Worm (Caenorhabditis elegans): ENCODE results near the gene Y34B4A.7.
A peak's percentile ranks its signal among the peaks of the same experiment; 100 is the strongest.

Gene Y34B4A.7

DNA sequence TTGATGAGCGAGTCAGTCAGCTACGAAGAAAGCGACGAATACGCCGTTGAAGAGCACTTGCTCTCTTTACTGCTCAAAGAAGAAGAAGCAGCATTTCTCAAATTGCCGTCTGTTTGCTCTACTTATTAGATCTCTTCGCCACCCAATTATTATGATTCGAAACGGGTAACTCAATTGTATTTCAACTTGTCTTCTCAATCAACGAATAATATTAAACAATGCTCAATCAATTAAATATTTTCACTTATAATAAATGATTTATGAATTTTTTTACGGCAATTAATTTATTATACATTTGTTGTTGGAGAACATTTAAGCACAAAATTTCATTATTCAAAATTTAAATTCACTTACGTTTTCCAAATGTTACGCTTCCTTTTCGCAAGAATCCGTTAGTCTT, 34.1 kb downstream of the Y34B4A.7 start:
- TF ChIP-seq med-1 (GFP tag; optimal IDR thresholded peaks at IDR 0.05; ENCODE audit: insufficient read depth): no peak
- no peak for TF ChIP-seq T22C8.4 (GFP tag; IDR thresholded peaks at IDR 0.05)
- TF ChIP-seq ztf-29 (GFP tag; IDR thresholded peaks at IDR 0.05): no peak
- no peak for TF ChIP-seq tab-1 (GFP tag; IDR thresholded peaks at IDR 0.05)
- TF ChIP-seq klf-2 (GFP tag; conservative IDR thresholded peaks at IDR 0.05): no peak
- TF ChIP-seq flt-1 (GFP tag; IDR thresholded peaks at IDR 0.05): no peak
- no peak for TF ChIP-seq ref-1 (GFP tag; conservative IDR thresholded peaks at IDR 0.05)
- TF ChIP-seq cog-1 (tag; optimal IDR thresholded peaks at IDR 0.05): no peak
- no peak for TF ChIP-seq ztf-23 (GFP tag; IDR thresholded peaks at IDR 0.05)

DNA sequence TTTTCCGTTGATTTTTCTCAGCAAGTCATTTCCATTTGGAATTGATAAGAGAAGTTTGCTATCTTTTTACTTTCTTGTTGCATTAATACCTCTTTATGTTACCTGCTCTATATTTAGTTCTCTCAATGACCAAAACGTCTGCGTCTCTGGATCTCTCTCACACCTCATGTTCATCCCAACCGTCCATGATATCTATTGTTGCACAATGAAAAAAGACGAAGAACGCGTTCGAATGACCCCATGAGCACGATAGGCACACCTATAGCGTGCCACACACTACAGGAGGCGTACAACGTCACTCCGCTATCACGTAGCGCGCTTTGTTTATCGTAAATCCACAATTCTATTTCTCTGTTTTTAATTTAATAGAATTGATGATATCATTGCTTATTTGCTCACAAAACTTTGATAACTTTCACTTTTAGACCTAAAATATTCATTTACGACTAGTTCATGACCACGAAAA, 35.1 kb downstream of the Y34B4A.7 start, which contains the start of gene Y34B4A.2:
Gene Y34B4A.2 (plus strand): TSS at position 328 of the 466 bp plus-strand sequence.
- no peak for TF ChIP-seq T22C8.4 (GFP tag; IDR thresholded peaks at IDR 0.05)
- no peak for TF ChIP-seq ztf-29 (GFP tag; IDR thresholded peaks at IDR 0.05)
- TF ChIP-seq flt-1 (GFP tag; IDR thresholded peaks at IDR 0.05): 0 out of 2 replicates have a peak, but pooled peaks have one; percentile 37
- TF ChIP-seq ztf-23 (GFP tag; IDR thresholded peaks at IDR 0.05): no peak
- TF ChIP-seq med-1 (GFP tag; optimal IDR thresholded peaks at IDR 0.05; ENCODE audit: insufficient read depth): no peak

DNA sequence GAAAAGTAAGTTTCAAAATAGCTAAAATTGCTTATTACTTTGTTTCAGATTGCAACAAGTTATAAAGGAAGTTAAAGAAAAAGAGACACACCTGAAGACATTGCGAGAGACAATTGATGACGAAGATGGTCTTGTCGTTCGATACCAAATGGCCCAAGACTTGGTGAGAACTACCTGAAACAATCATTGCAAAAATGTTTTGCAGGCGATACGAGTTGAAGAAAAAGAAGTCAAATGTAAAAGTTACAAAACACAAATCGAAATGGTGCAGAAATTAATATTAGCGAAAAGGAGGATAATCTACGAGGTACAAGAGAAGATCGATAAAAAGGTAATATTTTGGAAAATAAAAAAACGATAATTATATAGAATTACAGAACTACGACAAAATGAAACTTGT, 35.5 kb downstream of the Y34B4A.7 start, which contains the start of gene rga-8:
Gene rga-8 (minus strand): TSS at position 101 of the 400 bp plus-strand sequence.
- TF ChIP-seq ztf-29 (GFP tag; IDR thresholded peaks at IDR 0.05): no peak
- TF ChIP-seq ref-1 (GFP tag; conservative IDR thresholded peaks at IDR 0.05): no peak
- TF ChIP-seq flt-1 (GFP tag; IDR thresholded peaks at IDR 0.05): no peak
- no peak for TF ChIP-seq ztf-23 (GFP tag; IDR thresholded peaks at IDR 0.05)
- no peak for TF ChIP-seq cog-1 (tag; optimal IDR thresholded peaks at IDR 0.05)
- TF ChIP-seq tab-1 (GFP tag; IDR thresholded peaks at IDR 0.05): no peak
- TF ChIP-seq klf-2 (GFP tag; conservative IDR thresholded peaks at IDR 0.05): no peak

DNA sequence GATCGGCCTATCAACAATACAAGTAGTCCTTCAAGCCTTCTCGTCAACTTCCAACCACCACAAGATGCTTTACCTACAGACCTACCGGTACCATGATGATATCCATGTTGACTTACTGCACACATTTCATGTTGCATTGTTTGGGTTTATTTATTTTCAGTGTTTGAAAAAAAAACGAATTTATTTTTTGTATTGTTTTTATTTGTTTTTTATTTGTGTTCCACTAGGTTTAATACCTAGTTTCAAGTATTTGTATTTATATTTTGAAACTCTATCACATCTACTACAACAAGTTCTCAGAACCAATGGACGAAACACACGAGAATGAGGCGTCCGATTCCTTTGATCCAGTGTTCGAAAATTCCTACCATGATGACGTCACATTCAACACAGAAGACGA, 39.4 kb downstream of the Y34B4A.7 start, which contains the start of gene vps-41:
Gene vps-41 (plus strand): TSS at position 301 of the 400 bp plus-strand sequence.
- TF ChIP-seq ztf-23 (GFP tag; IDR thresholded peaks at IDR 0.05) (no peak), klf-2 (GFP tag; conservative IDR thresholded peaks at IDR 0.05) (no peak), T22C8.4 (GFP tag; IDR thresholded peaks at IDR 0.05) (no peak), ref-1 (GFP tag; conservative IDR thresholded peaks at IDR 0.05) (no peak), ztf-29 (GFP tag; IDR thresholded peaks at IDR 0.05) (no peak), flt-1 (GFP tag; IDR thresholded peaks at IDR 0.05) (no peak), med-1 (GFP tag; optimal IDR thresholded peaks at IDR 0.05; ENCODE audit: insufficient read depth) (no peak), cog-1 (tag; optimal IDR thresholded peaks at IDR 0.05) (no peak), tab-1 (GFP tag; IDR thresholded peaks at IDR 0.05) (no peak)

DNA sequence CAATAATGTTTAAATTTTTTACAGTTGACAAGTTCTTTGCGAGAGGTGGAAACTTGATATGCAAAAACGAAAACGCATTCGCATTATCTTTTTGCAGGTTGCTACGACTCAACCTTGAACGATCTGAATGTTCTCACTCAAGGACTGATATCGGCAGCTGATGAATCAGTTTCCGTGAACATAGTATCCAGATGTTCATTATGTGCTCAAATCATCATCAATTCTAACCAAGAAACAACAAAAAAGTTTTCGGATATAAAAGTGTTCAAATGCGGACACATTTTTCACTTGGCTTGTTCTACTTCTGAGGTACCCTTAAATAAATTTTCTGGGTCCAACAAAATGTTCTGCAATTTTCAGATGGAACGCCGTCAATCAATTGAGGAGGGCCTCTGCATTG, 45.0 kb downstream of the Y34B4A.7 start:
- TF ChIP-seq ref-1 (GFP tag; conservative IDR thresholded peaks at IDR 0.05) (no peak), cog-1 (tag; optimal IDR thresholded peaks at IDR 0.05) (no peak), klf-2 (GFP tag; conservative IDR thresholded peaks at IDR 0.05) (no peak), med-1 (GFP tag; optimal IDR thresholded peaks at IDR 0.05; ENCODE audit: insufficient read depth) (no peak), ztf-29 (GFP tag; IDR thresholded peaks at IDR 0.05) (no peak), T22C8.4 (GFP tag; IDR thresholded peaks at IDR 0.05) (no peak), flt-1 (GFP tag; IDR thresholded peaks at IDR 0.05) (no peak), tab-1 (GFP tag; IDR thresholded peaks at IDR 0.05) (no peak), ztf-23 (GFP tag; IDR thresholded peaks at IDR 0.05) (no peak)

DNA sequence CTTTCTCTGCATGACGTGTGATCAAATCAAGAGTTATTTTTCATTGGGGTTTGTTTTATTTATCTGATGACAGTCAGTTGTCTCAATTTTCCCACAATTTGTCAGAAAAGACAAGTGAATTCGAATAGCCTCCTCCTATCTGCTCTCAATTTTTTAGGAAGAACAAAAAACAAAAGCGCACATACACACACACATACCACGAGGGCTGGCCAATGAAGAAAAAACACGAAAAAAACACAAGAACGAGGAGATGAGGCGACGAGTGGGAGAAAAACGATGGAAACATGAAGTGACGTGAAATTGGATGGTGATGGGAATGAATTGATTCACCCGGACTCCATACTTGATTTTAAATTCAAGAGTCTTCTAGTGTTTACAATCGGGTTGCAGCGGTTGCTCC, 49.7 kb downstream of the Y34B4A.7 start:
- no peak for TF ChIP-seq cog-1 (tag; optimal IDR thresholded peaks at IDR 0.05)
- no peak for TF ChIP-seq med-1 (GFP tag; optimal IDR thresholded peaks at IDR 0.05; ENCODE audit: insufficient read depth)
- no peak for TF ChIP-seq ztf-29 (GFP tag; IDR thresholded peaks at IDR 0.05)
